Fruit fly (Drosophila melanogaster): Measurements from ENCODE around the gene xit.
A peak's percentile ranks its signal among the peaks of the same experiment; 100 is the strongest.

The xit gene

dm6 chrX:6861523-6862077, 40.8 kb downstream of the xit start (continued):
- TF ChIP-seq Blimp-1 (GFP tag; optimal IDR thresholded peaks at IDR 0.05) (peak; percentile 22), luna (GFP tag; optimal IDR thresholded peaks at IDR 0.05) (no peak), CG4617 (GFP tag; optimal IDR thresholded peaks at IDR 0.05; ENCODE audit: borderline replicate concordance) (no peak), Hsf (GFP tag; optimal IDR thresholded peaks at IDR 0.05) (peak; percentile 43), Gsc (GFP tag; IDR thresholded peaks at IDR 0.05) (no peak), repo (GFP tag; optimal IDR thresholded peaks at IDR 0.05) (no peak), dpn (GFP tag; optimal IDR thresholded peaks at IDR 0.05) (peak; percentile 21 to 38), CG18764 (GFP tag; optimal IDR thresholded peaks at IDR 0.05) (no peak), ind (GFP tag; optimal IDR thresholded peaks at IDR 0.05) (peak; percentile 55), zen (tag; optimal IDR thresholded peaks at IDR 0.05) (peak; percentile 77), Chrac-16 (GFP tag; optimal IDR thresholded peaks at IDR 0.05) (peak; percentile 25), HLH54F (GFP tag; optimal IDR thresholded peaks at IDR 0.05) (peak; percentile 62), CG6854 (GFP tag; optimal IDR thresholded peaks at IDR 0.05) (peak; percentile 52), bsh (GFP tag; optimal IDR thresholded peaks at IDR 0.05) (peak; percentile 19 to 49), kah (GFP tag; optimal IDR thresholded peaks at IDR 0.05) (no peak), da (GFP tag; optimal IDR thresholded peaks at IDR 0.05) (no peak), CG1602 (GFP tag; optimal IDR thresholded peaks at IDR 0.05) (no peak), kay (GFP tag; optimal IDR thresholded peaks at IDR 0.05) (peak; percentile 12), HLH3B (GFP tag; IDR thresholded peaks at IDR 0.05) (peak; percentile 55; the same call in 1 of the 2 replicates), Sry-δ (GFP tag; optimal IDR thresholded peaks at IDR 0.05) (peak; percentile 9), Dll (GFP tag; IDR thresholded peaks at IDR 0.05; ENCODE audit: partially characterized antibody) (0 out of 4 replicates have a peak, but pooled peaks have one; percentile 17), B-H1 (GFP tag; IDR thresholded peaks at IDR 0.05) (peak; percentile 38; the same call in 1 of the 3 replicates), sens (GFP tag) (peak; percentile 84), wor (GFP tag; IDR thresholded peaks at IDR 0.05) (no peak), sug (tag; optimal IDR thresholded peaks at IDR 0.05) (peak; percentile 88), mld (GFP tag; IDR thresholded peaks at IDR 0.05; ENCODE audit: partially characterized antibody) (no peak), Kr (GFP tag; optimal IDR thresholded peaks at IDR 0.05) (peak; percentile 81), lmd (GFP tag; IDR thresholded peaks at IDR 0.05) (peak; percentile 69), CG13123 (GFP tag; optimal IDR thresholded peaks at IDR 0.05) (no peak), Hr51 (GFP tag; optimal IDR thresholded peaks at IDR 0.05) (peak in 1 of 2 experiments; percentile 42), lab (GFP tag; optimal IDR thresholded peaks at IDR 0.05) (peak; percentile 54), CG12769 (tag; optimal IDR thresholded peaks at IDR 0.05) (peak; percentile 96), CG31441 (GFP tag; IDR thresholded peaks at IDR 0.05) (peak; percentile 41), CG3847 (GFP tag; IDR thresholded peaks at IDR 0.05) (peak; percentile 48), rib (GFP tag; IDR thresholded peaks at IDR 0.05) (peak; percentile 86), ssp (GFP tag; IDR thresholded peaks at IDR 0.05) (0 out of 2 replicates have a peak, but pooled peaks have one; percentile 36), Poxn (GFP tag; IDR thresholded peaks at IDR 0.05) (no peak), Atf-2 (GFP tag; optimal IDR thresholded peaks at IDR 0.05) (no peak), sqz (GFP tag; optimal IDR thresholded peaks at IDR 0.05) (peak; percentile 85), CG2199 (GFP tag; IDR thresholded peaks at IDR 0.05) (peak; percentile 88), lbe (GFP tag; optimal IDR thresholded peaks at IDR 0.05) (peak; percentile 36), ken (GFP tag; IDR thresholded peaks at IDR 0.05) (0 out of 3 replicates have a peak, but pooled peaks have one; percentile 49), Dad (GFP tag; optimal IDR thresholded peaks at IDR 0.05) (no peak), Asciz (GFP tag; optimal IDR thresholded peaks at IDR 0.05) (no peak), CG11456 (GFP tag; IDR thresholded peaks at IDR 0.05) (peak; percentile 73), run (tag; optimal IDR thresholded peaks at IDR 0.05) (no peak), CG13775 (GFP tag; optimal IDR thresholded peaks at IDR 0.05) (peak; percentile 24), CG4404 (GFP tag; IDR thresholded peaks at IDR 0.05) (peak; percentile 12; the same call in 1 of the 2 replicates), hbn (GFP tag; IDR thresholded peaks at IDR 0.05; ENCODE audit: partially characterized antibody) (peak; percentile 35; the same call in 1 of the 2 replicates), Gug (GFP tag; IDR thresholded peaks at IDR 0.05) (peak; percentile 74; the same call in 3 of the 4 replicates)
